Fruit fly (Drosophila melanogaster): ENCODE results near the gene CG13639.

CG13639 gene

DNA sequence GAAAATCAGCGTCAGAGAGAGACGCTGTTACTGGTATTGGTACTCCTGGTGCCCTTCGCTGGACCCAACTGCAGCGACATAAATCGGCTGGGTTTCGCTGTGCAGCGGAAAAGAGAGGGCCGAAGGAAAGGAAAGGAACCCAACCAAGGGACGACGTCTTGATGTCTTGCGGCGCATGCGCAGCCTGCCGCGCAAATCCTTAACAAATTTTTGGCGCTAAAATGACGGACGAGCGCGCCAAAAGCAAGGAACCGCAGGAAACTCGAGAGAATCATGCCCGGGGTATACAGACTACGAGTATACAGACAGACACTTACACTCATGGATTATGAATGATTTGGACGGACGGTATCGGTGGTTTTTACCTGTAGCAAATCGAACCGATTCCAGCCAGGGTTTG is 6.8 kb upstream of the CG13639 start:
- no peak for TF ChIP-seq Pif1B (GFP tag; optimal IDR thresholded peaks at IDR 0.05)
- TF ChIP-seq Ets98B (GFP tag; IDR thresholded peaks at IDR 0.05) = no peak
- no peak for TF ChIP-seq CG14655 (GFP tag; optimal IDR thresholded peaks at IDR 0.05)
- TF ChIP-seq CG12605 (GFP tag; IDR thresholded peaks at IDR 0.05) = no peak
- TF ChIP-seq CG9948 (tag; optimal IDR thresholded peaks at IDR 0.05) = no peak
- TF ChIP-seq Pif1A (GFP tag; optimal IDR thresholded peaks at IDR 0.05) = no peak
- no peak for TF ChIP-seq gl (tag; optimal IDR thresholded peaks at IDR 0.05)
- no peak for TF ChIP-seq CG15710 (tag; optimal IDR thresholded peaks at IDR 0.05)
- TF ChIP-seq CG34367 (tag; optimal IDR thresholded peaks at IDR 0.05) = no peak
- TF ChIP-seq fd96Ca (GFP tag; IDR thresholded peaks at IDR 0.05) = no peak
- TF ChIP-seq CG13204 (GFP tag; optimal IDR thresholded peaks at IDR 0.05) = no peak
- no peak for TF ChIP-seq CG8159 (tag; optimal IDR thresholded peaks at IDR 0.05)
- TF ChIP-seq CG17806 (tag; optimal IDR thresholded peaks at IDR 0.05) = no peak
- no peak for TF ChIP-seq CG10348 (GFP tag; IDR thresholded peaks at IDR 0.05)
- TF ChIP-seq EcR (GFP tag; optimal IDR thresholded peaks at IDR 0.05) = no peak

dm6 chr3R:24864719-24865400 is 4.7 kb upstream of the CG13639 start, which contains the start of the genes Srg1 and Elal:
Gene Srg1 (minus strand): TSS chr3R:24864732.
Gene Elal (plus strand): TSS chr3R:24865350.
- TF ChIP-seq CG32121 (GFP tag; IDR thresholded peaks at IDR 0.05) (no peak), CG4496 (GFP tag; IDR thresholded peaks at IDR 0.05) (0 out of 3 replicates have a peak, but pooled peaks have one; percentile 33), CG12605 (GFP tag; IDR thresholded peaks at IDR 0.05) (no peak), CG34367 (tag; optimal IDR thresholded peaks at IDR 0.05) (no peak), CG17806 (tag; optimal IDR thresholded peaks at IDR 0.05) (peak; percentile 13), CG10348 (GFP tag; IDR thresholded peaks at IDR 0.05) (no peak), CG8301 (tag; optimal IDR thresholded peaks at IDR 0.05) (no peak), CG15710 (tag; optimal IDR thresholded peaks at IDR 0.05) (peak; percentile 4), CG9948 (tag; optimal IDR thresholded peaks at IDR 0.05) (peak; percentile 29), CG8159 (tag; optimal IDR thresholded peaks at IDR 0.05) (peak; percentile 21), Snoo (tag; optimal IDR thresholded peaks at IDR 0.05) (no peak), EcR (GFP tag; optimal IDR thresholded peaks at IDR 0.05) (no peak)

- TF ChIP-seq EcR (GFP tag; optimal IDR thresholded peaks at IDR 0.05) = no peak
- no peak for TF ChIP-seq CG8301 (tag; optimal IDR thresholded peaks at IDR 0.05)
- no peak for TF ChIP-seq gl (tag; optimal IDR thresholded peaks at IDR 0.05)
- TF ChIP-seq Snoo (tag; optimal IDR thresholded peaks at IDR 0.05) = no peak
- no peak for TF ChIP-seq CG13204 (GFP tag; optimal IDR thresholded peaks at IDR 0.05)
- TF ChIP-seq CG32121 (GFP tag; IDR thresholded peaks at IDR 0.05) = no peak
- no peak for TF ChIP-seq CG9948 (tag; optimal IDR thresholded peaks at IDR 0.05)
- TF ChIP-seq CG4496 (GFP tag; IDR thresholded peaks at IDR 0.05) = no peak
Observed at dm6 chr3R:24863894-24864293, 3.7 kb upstream of the CG13639 start.

DNA sequence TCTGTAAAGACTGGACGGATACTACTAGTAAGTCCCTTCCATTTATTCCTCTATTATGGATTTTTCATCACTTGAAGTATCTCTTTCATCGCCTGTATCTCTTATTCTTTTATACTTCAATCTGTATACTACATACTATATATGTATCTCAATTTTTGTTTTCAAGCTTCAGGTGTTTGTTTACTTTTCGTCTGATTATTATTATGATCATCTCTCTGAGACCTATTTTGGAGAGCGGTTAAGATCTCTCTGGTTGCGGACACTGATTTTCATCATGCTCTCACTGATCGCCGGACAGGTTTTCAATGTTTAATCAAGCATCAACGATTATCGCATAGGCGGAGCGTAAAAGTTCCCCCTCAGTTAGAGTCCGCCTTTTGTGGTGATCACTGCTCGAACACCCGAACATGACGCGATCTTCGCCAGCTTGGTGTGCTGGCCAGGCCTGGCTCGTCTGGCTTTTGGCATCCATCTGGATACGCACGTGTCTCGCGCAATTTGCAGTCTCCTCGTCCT is 2.5 kb upstream of the CG13639 start, which contains the start of gene CG7016:
Gene CG7016, plus strand, starts transcription at position 358 of the 516 bp plus-strand sequence.
- TF ChIP-seq Pif1A (GFP tag; optimal IDR thresholded peaks at IDR 0.05) = no peak
- no peak for TF ChIP-seq Pif1B (GFP tag; optimal IDR thresholded peaks at IDR 0.05)
- TF ChIP-seq Snoo (tag; optimal IDR thresholded peaks at IDR 0.05) = no peak
- TF ChIP-seq EcR (GFP tag; optimal IDR thresholded peaks at IDR 0.05) = no peak
- no peak for TF ChIP-seq CG32121 (GFP tag; IDR thresholded peaks at IDR 0.05)
- TF ChIP-seq CG8159 (tag; optimal IDR thresholded peaks at IDR 0.05) = no peak
- no peak for TF ChIP-seq CG34367 (tag; optimal IDR thresholded peaks at IDR 0.05)
- no peak for TF ChIP-seq CG12605 (GFP tag; IDR thresholded peaks at IDR 0.05)
- no peak for TF ChIP-seq CG14655 (GFP tag; optimal IDR thresholded peaks at IDR 0.05)
- no peak for TF ChIP-seq CG10348 (GFP tag; IDR thresholded peaks at IDR 0.05)
- no peak for TF ChIP-seq Ets98B (GFP tag; IDR thresholded peaks at IDR 0.05)
- TF ChIP-seq CG9948 (tag; optimal IDR thresholded peaks at IDR 0.05) = no peak
- no peak for TF ChIP-seq CG17806 (tag; optimal IDR thresholded peaks at IDR 0.05)
- TF ChIP-seq CG4496 (GFP tag; IDR thresholded peaks at IDR 0.05) = no peak
- TF ChIP-seq D1 (tag; optimal IDR thresholded peaks at IDR 0.05) = no peak
- no peak for TF ChIP-seq rn (GFP tag; IDR thresholded peaks at IDR 0.05)

dm6 chr3R:24862065-24862464 is 1.9 kb upstream of the CG13639 start, which contains the start of gene CG13640:
Gene CG13640 (minus strand): TSS chr3R:24862165.
- TF ChIP-seq CG8301 (tag; optimal IDR thresholded peaks at IDR 0.05) (no peak), Ets98B (GFP tag; IDR thresholded peaks at IDR 0.05) (no peak), D1 (tag; optimal IDR thresholded peaks at IDR 0.05) (no peak)

DNA sequence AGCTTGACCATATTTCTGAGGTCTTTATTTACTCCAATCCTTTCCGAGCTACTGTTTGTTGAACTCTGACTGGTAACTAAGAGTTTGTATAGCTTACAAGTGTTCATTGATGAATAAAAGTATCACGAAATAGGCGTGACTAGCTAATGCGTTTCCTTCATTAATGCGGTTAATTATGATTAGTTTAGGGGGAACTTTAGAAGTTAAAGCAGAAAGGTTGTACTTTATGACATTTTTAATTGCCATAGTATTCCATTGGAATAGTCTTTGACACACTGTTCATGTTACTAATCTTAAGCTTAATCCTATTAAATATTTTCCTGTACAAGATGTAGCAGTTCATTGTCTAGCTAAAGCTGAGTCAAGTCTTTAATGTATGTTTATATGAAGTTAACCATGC is 465 bp downstream of the CG13639 start, which contains the start of gene ppk22:
Gene ppk22, minus strand, starts transcription at position 101 of the 400 bp plus-strand sequence.
- TF ChIP-seq Pif1A (GFP tag; optimal IDR thresholded peaks at IDR 0.05) (no peak), rn (GFP tag; IDR thresholded peaks at IDR 0.05) (no peak), D1 (tag; optimal IDR thresholded peaks at IDR 0.05) (no peak), CG8301 (tag; optimal IDR thresholded peaks at IDR 0.05) (no peak), CG12605 (GFP tag; IDR thresholded peaks at IDR 0.05) (no peak), CG4496 (GFP tag; IDR thresholded peaks at IDR 0.05) (no peak), gl (tag; optimal IDR thresholded peaks at IDR 0.05) (no peak), CG14655 (GFP tag; optimal IDR thresholded peaks at IDR 0.05) (no peak), Pif1B (GFP tag; optimal IDR thresholded peaks at IDR 0.05) (no peak), CG8159 (tag; optimal IDR thresholded peaks at IDR 0.05) (no peak)
